Worm (Caenorhabditis elegans): ENCODE measurements around the gene F31F4.17.

F31F4.17 gene

ce11 chrV:679663-680062, 19.6 kb upstream of the F31F4.17 start, which contains the start of gene srx-22:
Gene srx-22, plus strand, starts transcription at chrV:679963.
- no peak for TF ChIP-seq ceh-31 (tag; optimal IDR thresholded peaks at IDR 0.05)
- TF ChIP-seq ceh-19 (GFP tag; optimal IDR thresholded peaks at IDR 0.05): no peak
- no peak for TF ChIP-seq npax-4 (tag; optimal IDR thresholded peaks at IDR 0.05)
- no peak for TF ChIP-seq Y22D7AL.16 (tag; optimal IDR thresholded peaks at IDR 0.05)
- TF ChIP-seq ahr-1 (tag; optimal IDR thresholded peaks at IDR 0.05): no peak
- no peak for TF ChIP-seq gmeb-2 (tag; optimal IDR thresholded peaks at IDR 0.05)
- TF ChIP-seq K09A11.1 (tag; optimal IDR thresholded peaks at IDR 0.05; ENCODE audit: insufficient read depth): no peak
- no peak for TF ChIP-seq hlh-13 (GFP tag; optimal IDR thresholded peaks at IDR 0.05)
- TF ChIP-seq hlh-15 (tag; optimal IDR thresholded peaks at IDR 0.05): no peak
- TF ChIP-seq ceh-24 (tag; optimal IDR thresholded peaks at IDR 0.05): no peak
- TF ChIP-seq pag-3 (tag; optimal IDR thresholded peaks at IDR 0.05; ENCODE audit: borderline replicate concordance): no peak
- TF ChIP-seq ceh-34 (tag; optimal IDR thresholded peaks at IDR 0.05): no peak

DNA sequence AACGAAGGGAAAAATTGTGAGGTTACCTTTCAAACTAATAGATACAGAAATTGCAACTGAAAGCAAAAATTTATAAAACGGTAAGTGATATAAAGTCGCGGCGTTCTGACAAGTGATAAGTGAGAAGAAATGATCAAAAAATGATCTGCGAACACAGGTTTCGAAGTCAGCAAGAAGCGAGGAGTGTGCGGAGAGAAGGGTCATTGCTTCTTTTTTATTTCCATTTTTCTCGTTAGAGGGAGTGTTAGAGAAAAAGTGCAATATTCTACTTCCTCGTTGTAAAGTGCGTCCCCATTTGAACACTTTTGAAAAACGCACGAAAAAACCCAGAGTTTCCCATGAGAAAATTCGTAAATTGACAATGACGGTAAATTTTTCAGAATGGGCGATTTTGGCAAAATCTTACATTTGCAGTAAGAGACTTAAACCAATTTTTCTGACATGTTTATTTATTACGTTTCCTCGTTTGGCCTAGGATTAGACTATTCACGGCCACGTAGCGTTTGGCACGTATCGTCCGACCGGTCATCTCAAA, 16.5 kb upstream of the F31F4.17 start, which contains the start of the genes fbxa-72 and srx-21:
TSS of gene fbxa-72 (minus strand) at position 204 of the 535 bp plus-strand sequence.
TSS of gene srx-21 (plus strand) at position 485 of the 535 bp plus-strand sequence.
- TF ChIP-seq ets-4 (tag; optimal IDR thresholded peaks at IDR 0.05) (no peak), fkh-6 (tag; optimal IDR thresholded peaks at IDR 0.05) (no peak), syd-9 (tag; optimal IDR thresholded peaks at IDR 0.05) (no peak), unc-42 (tag; optimal IDR thresholded peaks at IDR 0.05) (no peak), che-1 (tag; optimal IDR thresholded peaks at IDR 0.05) (no peak), dve-1 (tag; optimal IDR thresholded peaks at IDR 0.05) (no peak), sox-2 (GFP tag; IDR thresholded peaks at IDR 0.05) (no peak), tbx-2 (tag; optimal IDR thresholded peaks at IDR 0.05) (no peak), fax-1 (tag; optimal IDR thresholded peaks at IDR 0.05) (no peak), sox-4 (tag; optimal IDR thresholded peaks at IDR 0.05) (no peak), unc-55 (GFP tag; optimal IDR thresholded peaks at IDR 0.05) (no peak), hlh-15 (tag; optimal IDR thresholded peaks at IDR 0.05) (no peak), pha-4 (tag; optimal IDR thresholded peaks at IDR 0.05) (no peak), pax-1 (tag; optimal IDR thresholded peaks at IDR 0.05) (no peak)

DNA sequence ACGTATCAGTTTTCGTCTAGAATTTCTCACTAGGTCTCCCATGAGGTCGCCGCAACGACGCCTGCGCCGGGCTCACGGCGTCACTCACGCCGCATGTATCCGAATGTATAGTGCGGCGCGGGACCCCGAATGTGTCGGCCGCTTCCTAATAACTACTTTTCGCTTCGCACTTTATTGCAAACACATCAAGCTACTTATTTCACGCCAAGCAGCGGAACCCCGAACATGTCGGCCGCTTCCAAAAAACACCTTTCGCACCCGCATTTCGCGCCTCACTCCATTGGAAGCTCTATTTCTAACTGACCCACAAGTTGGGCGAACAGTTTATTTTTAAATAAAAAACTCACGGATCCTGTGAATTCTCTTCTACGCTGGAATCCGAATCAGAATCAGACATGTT, 16.0 kb upstream of the F31F4.17 start:
- TF ChIP-seq hlh-30 (tag; optimal IDR thresholded peaks at IDR 0.05; ENCODE audit: insufficient read depth) (no peak), pag-3 (tag; optimal IDR thresholded peaks at IDR 0.05; ENCODE audit: borderline replicate concordance) (no peak), fkh-6 (tag; optimal IDR thresholded peaks at IDR 0.05) (no peak), ceh-48 (tag; optimal IDR thresholded peaks at IDR 0.05) (no peak), madf-2 (tag; optimal IDR thresholded peaks at IDR 0.05) (no peak), hlh-6 (tag; optimal IDR thresholded peaks at IDR 0.05) (no peak), nhr-11 (tag; optimal IDR thresholded peaks at IDR 0.05) (no peak), ahr-1 (tag; optimal IDR thresholded peaks at IDR 0.05) (no peak), ttx-3 (tag; optimal IDR thresholded peaks at IDR 0.05) (no peak), ceh-22 (tag; optimal IDR thresholded peaks at IDR 0.05) (no peak), ceh-18 (tag; optimal IDR thresholded peaks at IDR 0.05) (no peak), sox-2 (GFP tag; IDR thresholded peaks at IDR 0.05) (no peak), ceh-30 (tag; optimal IDR thresholded peaks at IDR 0.05) (no peak), unc-42 (tag; optimal IDR thresholded peaks at IDR 0.05) (no peak)

DNA sequence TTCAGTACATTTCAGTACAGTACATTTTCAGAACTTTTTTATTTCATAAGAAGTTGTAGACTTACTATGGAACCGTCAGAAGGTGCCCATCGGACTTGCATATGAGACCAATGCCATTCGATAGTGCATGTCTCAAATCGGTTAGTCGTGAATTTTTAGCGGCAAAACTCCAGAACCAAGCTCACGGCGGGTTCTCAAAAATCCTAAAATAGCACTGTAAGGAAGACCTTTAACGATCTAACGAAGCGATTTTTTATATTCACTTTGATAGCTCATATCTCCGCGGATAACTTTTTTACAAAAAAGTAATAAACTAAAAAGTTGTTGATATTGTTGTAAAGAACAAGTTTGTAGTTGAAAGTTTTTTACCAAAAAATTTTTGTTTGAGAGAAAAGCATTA, 14.1 kb upstream of the F31F4.17 start, which contains the start of gene sru-25:
TSS of gene sru-25 (minus strand) at position 101 of the 400 bp plus-strand sequence.
- TF ChIP-seq fkh-10 (GFP tag; optimal IDR thresholded peaks at IDR 0.05) (no peak), dve-1 (tag; optimal IDR thresholded peaks at IDR 0.05) (no peak), pha-2 (tag; optimal IDR thresholded peaks at IDR 0.05) (no peak), mec-3 (tag; optimal IDR thresholded peaks at IDR 0.05; ENCODE audit: borderline replicate concordance) (no peak), unc-42 (tag; optimal IDR thresholded peaks at IDR 0.05) (no peak), tbx-7 (tag; optimal IDR thresholded peaks at IDR 0.05) (no peak), rnt-1 (tag; optimal IDR thresholded peaks at IDR 0.05) (no peak), hlh-15 (tag; optimal IDR thresholded peaks at IDR 0.05) (no peak), C38D4.7 (GFP tag; optimal IDR thresholded peaks at IDR 0.05) (no peak), K09A11.1 (tag; optimal IDR thresholded peaks at IDR 0.05; ENCODE audit: insufficient read depth) (no peak), K02D7.2 (tag; optimal IDR thresholded peaks at IDR 0.05) (no peak), pax-1 (tag; optimal IDR thresholded peaks at IDR 0.05) (no peak)

Measured in whole organism, late embryonic.